Worm (Caenorhabditis elegans) whole organism, L4/young adult: ENCODE results near the gene F10D7.3.

Source experiments
- W03F9.2 ChIP-seq: fragments of 150-350 bp; optimal IDR thresholded peaks from 2 replicates; lab custom pipeline; 2014; ENCODE audit warnings: missing biosample characterization, missing genetic modification characterization
- dao-5 ChIP-seq: sonication (generic microtip); optimal IDR thresholded peaks from 2 replicates; lab custom pipeline; 2016; ENCODE audit warnings: missing genotype, missing genetic modification characterization, moderate library complexity, missing compliant biosample characterization
- him-1 ChIP-seq: sonication (generic microtip); optimal IDR thresholded peaks from 2 replicates; lab custom pipeline; 2016; ENCODE audit warnings: missing genotype, missing genetic modification reagents, missing genetic modification characterization, missing compliant biosample characterization

Gene F10D7.3

ce11 chrX:17363491-17363890, 10.9 kb downstream of the F10D7.3 start:
- no peak for TF ChIP-seq him-1 (tag; lab: Kevin White, UChicago)

ce11 chrX:17362529-17362928, 11.9 kb downstream of the F10D7.3 start, which contains the start of gene F10D7.11:
Gene F10D7.11, plus strand, starts transcription at chrX:17362829.
- TF ChIP-seq him-1 (tag; lab: Kevin White, UChicago), result no peak
- TF ChIP-seq W03F9.2 (tag; lab: Kevin White, UChicago), result no peak
- no peak for TF ChIP-seq dao-5 (tag; lab: Kevin White, UChicago)

- no peak for TF ChIP-seq dao-5 (tag; lab: Kevin White, UChicago)
- TF ChIP-seq W03F9.2 (tag; lab: Kevin White, UChicago), result no peak
- TF ChIP-seq him-1 (tag; lab: Kevin White, UChicago), result no peak
Measured at ce11 chrX:17359452-17359851, 15.0 kb downstream of the F10D7.3 start, which contains the start of gene npr-36. Gene npr-36, plus strand, starts transcription at chrX:17359752.

ce11 chrX:17356748-17357147, 17.7 kb downstream of the F10D7.3 start:
- no peak for TF ChIP-seq dao-5 (tag; lab: Kevin White, UChicago)
- no peak for TF ChIP-seq him-1 (tag; lab: Kevin White, UChicago)
- no peak for TF ChIP-seq W03F9.2 (tag; lab: Kevin White, UChicago)

ce11 chrX:17355462-17355861, 19.0 kb downstream of the F10D7.3 start:
- no peak for TF ChIP-seq him-1 (tag; lab: Kevin White, UChicago)
- TF ChIP-seq dao-5 (tag; lab: Kevin White, UChicago), result no peak
- TF ChIP-seq W03F9.2 (tag; lab: Kevin White, UChicago), result no peak

ce11 chrX:17352098-17352497, 22.3 kb downstream of the F10D7.3 start:
- no peak for TF ChIP-seq him-1 (tag; lab: Kevin White, UChicago)
- TF ChIP-seq dao-5 (tag; lab: Kevin White, UChicago), result no peak
- TF ChIP-seq W03F9.2 (tag; lab: Kevin White, UChicago), result no peak

ce11 chrX:17349411-17349810, 25.0 kb downstream of the F10D7.3 start:
- TF ChIP-seq him-1 (tag; lab: Kevin White, UChicago) (no peak), W03F9.2 (tag; lab: Kevin White, UChicago) (no peak), dao-5 (tag; lab: Kevin White, UChicago) (no peak)

- TF ChIP-seq him-1 (tag; lab: Kevin White, UChicago) (no peak), dao-5 (tag; lab: Kevin White, UChicago) (no peak), W03F9.2 (tag; lab: Kevin White, UChicago) (no peak)
Measured at ce11 chrX:17340484-17340883, 34.0 kb downstream of the F10D7.3 start, which contains the start of gene C53C11.1. Gene C53C11.1, plus strand, starts transcription at chrX:17340784.

ce11 chrX:17338944-17339343, 35.5 kb downstream of the F10D7.3 start:
- TF ChIP-seq W03F9.2 (tag; lab: Kevin White, UChicago) (no peak), him-1 (tag; lab: Kevin White, UChicago) (no peak), dao-5 (tag; lab: Kevin White, UChicago) (no peak)

- no peak for TF ChIP-seq dao-5 (tag; lab: Kevin White, UChicago)
- no peak for TF ChIP-seq him-1 (tag; lab: Kevin White, UChicago)
- no peak for TF ChIP-seq W03F9.2 (tag; lab: Kevin White, UChicago)
Measured at ce11 chrX:17336354-17336753, 38.1 kb downstream of the F10D7.3 start, which contains the start of gene C53C11.2. Gene C53C11.2, plus strand, starts transcription at chrX:17336637.

ce11 chrX:17333752-17334151, 40.7 kb downstream of the F10D7.3 start, which contains the start of gene C53C11.5:
Gene C53C11.5, plus strand, starts transcription at chrX:17334052.
- no peak for TF ChIP-seq W03F9.2 (tag; lab: Kevin White, UChicago)
- no peak for TF ChIP-seq him-1 (tag; lab: Kevin White, UChicago)
- no peak for TF ChIP-seq dao-5 (tag; lab: Kevin White, UChicago)

- no peak for TF ChIP-seq dao-5 (tag; lab: Kevin White, UChicago)
- no peak for TF ChIP-seq W03F9.2 (tag; lab: Kevin White, UChicago)
- no peak for TF ChIP-seq him-1 (tag; lab: Kevin White, UChicago)
Measured at ce11 chrX:17330574-17330973, 43.9 kb downstream of the F10D7.3 start.

- TF ChIP-seq dao-5 (tag; lab: Kevin White, UChicago), result no peak
- no peak for TF ChIP-seq W03F9.2 (tag; lab: Kevin White, UChicago)
- no peak for TF ChIP-seq him-1 (tag; lab: Kevin White, UChicago)
Measured at ce11 chrX:17329075-17329474, 45.4 kb downstream of the F10D7.3 start.

ce11 chrX:17327226-17327625, 47.2 kb downstream of the F10D7.3 start:
- TF ChIP-seq him-1 (tag; lab: Kevin White, UChicago), result no peak
